Worm (Caenorhabditis elegans): ENCODE measurements around the gene B0273.1.

DNA sequence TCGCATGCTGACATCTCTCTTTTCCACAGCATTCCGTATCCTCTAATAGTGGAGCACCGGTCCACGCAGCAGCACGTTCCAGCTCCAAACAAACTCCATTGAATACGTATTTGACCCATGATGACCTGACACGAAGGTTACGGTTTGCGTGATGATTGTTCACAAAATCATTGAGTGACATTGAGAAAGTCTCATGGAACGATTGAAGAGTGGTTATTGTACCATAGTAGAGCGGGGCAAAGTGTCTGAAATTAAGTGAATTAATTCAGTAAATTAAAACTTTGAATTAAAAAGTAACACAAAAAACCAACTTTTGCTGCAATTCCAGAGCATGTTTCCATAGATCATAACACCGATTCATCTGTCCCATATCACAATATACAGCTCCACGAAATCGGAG lies 40.8 kb downstream of the B0273.1 start:
- no peak for TF ChIP-seq pha-4 (tag; optimal IDR thresholded peaks at IDR 0.05)
- no peak for TF ChIP-seq ztf-22 (GFP tag; optimal IDR thresholded peaks at IDR 0.05)

All from whole organism, young adult.